Fruit fly (Drosophila melanogaster): ENCODE results near the gene Taf1.
A peak's percentile ranks its signal among the peaks of the same experiment; 100 is the strongest.

The Taf1 gene

DNA sequence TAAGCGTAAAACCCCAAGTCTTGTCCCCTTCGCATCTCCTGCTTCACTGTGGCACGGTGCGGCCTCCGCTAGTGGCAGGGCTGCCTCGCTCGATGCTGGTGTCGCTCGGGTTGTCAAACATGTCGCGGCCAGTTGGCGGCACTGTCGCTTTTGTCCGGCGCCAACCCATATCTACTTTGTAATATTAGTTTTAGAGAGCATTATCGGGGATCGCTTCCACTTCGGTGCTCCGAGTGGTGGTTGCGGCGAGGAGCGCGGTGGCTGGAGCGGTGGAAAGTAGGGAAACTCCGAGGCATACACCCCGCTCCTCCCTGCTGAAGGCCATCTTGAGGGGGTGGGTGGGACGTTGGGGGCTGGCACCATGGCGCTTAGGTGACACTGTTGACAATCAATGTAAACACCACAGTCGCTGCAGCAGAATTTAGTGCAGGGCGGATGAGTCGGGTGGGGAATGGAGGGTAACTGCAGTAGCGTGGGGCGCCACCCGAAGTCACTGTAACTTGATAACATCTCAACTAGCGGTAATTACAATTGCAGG, 18.5 kb downstream of the Taf1 start (continued):
- TF ChIP-seq fd96Cb (tag; optimal IDR thresholded peaks at IDR 0.05) (no peak), H15 (GFP tag; IDR thresholded peaks at IDR 0.05) (0 out of 3 replicates have a peak, but pooled peaks have one; percentile 21), lab (GFP tag; optimal IDR thresholded peaks at IDR 0.05) (peak; percentile 68), Med (GFP tag) (peak; percentile 17), CG18262 (tag; optimal IDR thresholded peaks at IDR 0.05) (peak; percentile 55), dati (GFP tag; IDR thresholded peaks at IDR 0.05) (peak; percentile 32; the same call in 1 of the 2 replicates), CG3726 (GFP tag; IDR thresholded peaks at IDR 0.05) (no peak), CG11085 (GFP tag; IDR thresholded peaks at IDR 0.05) (no peak), bsh (GFP tag; optimal IDR thresholded peaks at IDR 0.05) (peak in 1 of 2 experiments; percentile 57)

dm6 chr3R:6667245-6667644, 20.6 kb downstream of the Taf1 start:
- TF ChIP-seq trem (tag; optimal IDR thresholded peaks at IDR 0.05), result peak; percentile 44
- TF ChIP-seq E2f1 (GFP tag; IDR thresholded peaks at IDR 0.05), result no peak
- TF ChIP-seq C15 (GFP tag; IDR thresholded peaks at IDR 0.05), result no peak
- TF ChIP-seq Adf1 (GFP tag; IDR thresholded peaks at IDR 0.05), result no peak
- no peak for TF ChIP-seq CG17802 (tag; optimal IDR thresholded peaks at IDR 0.05)
- no peak for TF ChIP-seq hbn (GFP tag; IDR thresholded peaks at IDR 0.05; ENCODE audit: partially characterized antibody)
- no peak for TF ChIP-seq zen2 (GFP tag; IDR thresholded peaks at IDR 0.05; ENCODE audit: partially characterized antibody)
- TF ChIP-seq cato (GFP tag; optimal IDR thresholded peaks at IDR 0.05; ENCODE audit: borderline replicate concordance), result no peak
- no peak for TF ChIP-seq vfl (GFP tag; optimal IDR thresholded peaks at IDR 0.05)
- peak; percentile 32 for TF ChIP-seq CG13123 (GFP tag; optimal IDR thresholded peaks at IDR 0.05)
- TF ChIP-seq Dp (GFP tag; optimal IDR thresholded peaks at IDR 0.05), result no peak
- TF ChIP-seq zen (tag; optimal IDR thresholded peaks at IDR 0.05), result peak; percentile 78
- TF ChIP-seq CG10543 (GFP tag; optimal IDR thresholded peaks at IDR 0.05), result no peak
- no peak for TF ChIP-seq CG7372 (GFP tag; IDR thresholded peaks at IDR 0.05)
- TF ChIP-seq rib (GFP tag; IDR thresholded peaks at IDR 0.05), result no peak
- TF ChIP-seq tll (GFP tag; optimal IDR thresholded peaks at IDR 0.05), result peak in 1 of 2 experiments; percentile 86
- no peak for TF ChIP-seq CG11093 (GFP tag; IDR thresholded peaks at IDR 0.05)
- no peak for TF ChIP-seq toy (GFP tag; IDR thresholded peaks at IDR 0.05)
- TF ChIP-seq CG14050 (GFP tag; IDR thresholded peaks at IDR 0.05), result no peak
- no peak for TF ChIP-seq CG9876 (GFP tag; optimal IDR thresholded peaks at IDR 0.05)
- TF ChIP-seq Hsf (GFP tag; optimal IDR thresholded peaks at IDR 0.05), result no peak
- TF ChIP-seq CG4707 (GFP tag; optimal IDR thresholded peaks at IDR 0.05), result peak; percentile 26
- no peak for TF ChIP-seq az2 (GFP tag; optimal IDR thresholded peaks at IDR 0.05)
- TF ChIP-seq H2.0 (GFP tag; IDR thresholded peaks at IDR 0.05), result no peak
- TF ChIP-seq CG10209 (GFP tag; optimal IDR thresholded peaks at IDR 0.05), result peak; percentile 71
- TF ChIP-seq Atf6 (GFP tag; IDR thresholded peaks at IDR 0.05), result no peak
- no peak for TF ChIP-seq peb (GFP tag; IDR thresholded peaks at IDR 0.05)
- TF ChIP-seq slbo (GFP tag; IDR thresholded peaks at IDR 0.05), result no peak
- TF ChIP-seq CG6175 (GFP tag; IDR thresholded peaks at IDR 0.05), result no peak
- peak; percentile 57 for TF ChIP-seq org-1 (GFP tag; optimal IDR thresholded peaks at IDR 0.05)
- TF ChIP-seq MESR4 (GFP tag; optimal IDR thresholded peaks at IDR 0.05), result no peak
- TF ChIP-seq her (GFP tag; optimal IDR thresholded peaks at IDR 0.05), result peak; percentile 31
- TF ChIP-seq Gug (GFP tag; IDR thresholded peaks at IDR 0.05), result no peak
- TF ChIP-seq dysf (GFP tag; IDR thresholded peaks at IDR 0.05), result no peak
- no peak for TF ChIP-seq CG10654 (GFP tag; optimal IDR thresholded peaks at IDR 0.05)
- no peak for TF ChIP-seq Abd-B (GFP tag; optimal IDR thresholded peaks at IDR 0.05)
- TF ChIP-seq Antp (GFP tag; optimal IDR thresholded peaks at IDR 0.05), result no peak
- TF ChIP-seq CG30403 (GFP tag; optimal IDR thresholded peaks at IDR 0.05), result no peak
- TF ChIP-seq CG13624 (GFP tag; optimal IDR thresholded peaks at IDR 0.05), result no peak
- TF ChIP-seq CG7556 (GFP tag; optimal IDR thresholded peaks at IDR 0.05), result peak; percentile 36
- TF ChIP-seq CG17359 (tag; optimal IDR thresholded peaks at IDR 0.05), result no peak

All from whole organism, embryonic.